Worm (Caenorhabditis elegans) whole organism, L3 larva: ENCODE measurements around the gene ZK1307.4.

ENCODE experiments used
- R02D3.7 ChIP-seq: fragments of 150-350 bp; optimal IDR thresholded peaks from 2 replicates; lab custom pipeline; 2014; ENCODE audit warnings: missing biosample characterization, missing genetic modification characterization
- ZK546.5 ChIP-seq: sonication (generic microtip); optimal IDR thresholded peaks from 2 replicates; lab custom pipeline; 2017; ENCODE audit warnings: missing biosample characterization, missing genetic modification characterization
- ama-1 ChIP-seq: fragments of 150-350 bp; optimal IDR thresholded peaks from 2 replicates; lab custom pipeline; 2018
- daf-12 ChIP-seq: fragments of 150-350 bp; optimal IDR thresholded peaks from 2 replicates; lab custom pipeline; 2014; ENCODE audit warnings: missing biosample characterization, missing genetic modification reagents, missing genetic modification characterization
- elt-3 ChIP-seq, 3 experiments: fragments of 150-350 bp in 1 of 3; sonication (generic microtip) in 2 of 3; optimal IDR thresholded peaks; 2 replicates in 2 of 3; 4 replicates in 1 of 3; lab custom pipeline; 2014 to 2017; ENCODE audit warnings: missing biosample characterization in 3 of 3, missing genetic modification characterization in 3 of 3
- eor-1 ChIP-seq, 2 experiments: fragments of 150-350 bp; optimal IDR thresholded peaks; 2 replicates each; lab custom pipeline; 2014 to 2018; ENCODE audit warnings: missing biosample characterization in 2 of 2, missing genetic modification characterization in 2 of 2
- fkh-10 ChIP-seq: sonication (generic microtip); optimal IDR thresholded peaks from 2 replicates; lab custom pipeline; 2017; ENCODE audit warnings: missing biosample characterization, missing genetic modification reagents, missing genetic modification characterization
- fkh-2 ChIP-seq: fragments of 150-350 bp; optimal IDR thresholded peaks from 2 replicates; lab custom pipeline; 2014; ENCODE audit warnings: missing biosample characterization, missing genetic modification reagents, missing genetic modification characterization
- lin-15B ChIP-seq: fragments of 150-350 bp; optimal IDR thresholded peaks from 2 replicates; lab custom pipeline; 2014; ENCODE audit warnings: missing biosample characterization, missing genetic modification characterization
- nhr-28 ChIP-seq: fragments of 150-350 bp; optimal IDR thresholded peaks from 2 replicates; lab custom pipeline; 2014; ENCODE audit warnings: missing biosample characterization, missing genetic modification characterization
- tbx-2 ChIP-seq: sonication (generic microtip); optimal IDR thresholded peaks from 2 replicates; lab custom pipeline; 2016; ENCODE audit warnings: mild to moderate bottlenecking, missing genetic modification characterization, missing compliant biosample characterization
- unc-62 ChIP-seq: fragments of 150-350 bp; sonication (generic microtip); optimal IDR thresholded peaks from 4 replicates; lab custom pipeline; 2014; ENCODE audit warnings: missing biosample characterization, missing genetic modification reagents, missing genetic modification characterization
- ztf-11 ChIP-seq: fragments of 150-350 bp; optimal IDR thresholded peaks from 2 replicates; lab custom pipeline; 2014; ENCODE audit warnings: missing biosample characterization, missing genetic modification characterization

ce11 chrII:9605954-9606353 is 45.6 kb downstream of the ZK1307.4 start:
- TF ChIP-seq ZK546.5 (tag; lab: Kevin White, UChicago) (no peak), fkh-10 (GFP tag; lab: Kevin White, UChicago) (no peak), unc-62 (GFP tag; lab: Kevin White, UChicago) (no peak), daf-12 (tag; lab: Kevin White, UChicago) (no peak), ztf-11 (no peak), R02D3.7 (tag; lab: Kevin White, UChicago) (no peak), tbx-2 (tag; lab: Kevin White, UChicago) (no peak), elt-3 (tag; optimal IDR thresholded peaks at IDR 0.05; lab: Kevin White, UChicago) (no peak), ama-1 (no peak), eor-1 (tag; optimal IDR thresholded peaks at IDR 0.05; lab: Kevin White, UChicago) (no peak), nhr-28 (tag; lab: Kevin White, UChicago) (no peak), lin-15B (tag; lab: Kevin White, UChicago) (no peak), fkh-2 (tag; lab: Kevin White, UChicago) (no peak)
